Fruit fly (Drosophila melanogaster): ENCODE data around the gene Gnpnat.

dm6 chr3R:29696359-29696758 is 41.7 kb upstream of the Gnpnat start:
- TF ChIP-seq Myc (optimal IDR thresholded peaks at IDR 0.05) (no peak), ttk (optimal IDR thresholded peaks at IDR 0.05) (no peak), psq (optimal IDR thresholded peaks at IDR 0.05) (no peak), insv (optimal IDR thresholded peaks at IDR 0.05) (no peak), h (optimal IDR thresholded peaks at IDR 0.05) (no peak)

All from Kc167 (cell line).